Fruit fly (Drosophila melanogaster): ENCODE data around the gene Lk6.
A peak's percentile ranks its signal among the peaks of the same experiment; 100 is the strongest.

The Lk6 gene

dm6 chr3R:11778879-11779278 is 14.6 kb upstream of the Lk6 start (continued):
- TF ChIP-seq H2.0 (GFP tag; IDR thresholded peaks at IDR 0.05) (no peak), Dad (GFP tag; optimal IDR thresholded peaks at IDR 0.05) (no peak), crol (GFP tag; IDR thresholded peaks at IDR 0.05) (no peak), NC2β (GFP tag; optimal IDR thresholded peaks at IDR 0.05) (no peak), CG3281 (GFP tag; optimal IDR thresholded peaks at IDR 0.05) (no peak), grn (GFP tag; optimal IDR thresholded peaks at IDR 0.05) (no peak), otp (GFP tag; IDR thresholded peaks at IDR 0.05) (0 out of 3 replicates have a peak, but pooled peaks have one; percentile 5), ssp (GFP tag; IDR thresholded peaks at IDR 0.05) (no peak), pum (GFP tag; optimal IDR thresholded peaks at IDR 0.05) (no peak), mirr (GFP tag; optimal IDR thresholded peaks at IDR 0.05) (no peak), CG8359 (GFP tag; optimal IDR thresholded peaks at IDR 0.05; ENCODE audit: borderline replicate concordance) (no peak), kni (GFP tag; optimal IDR thresholded peaks at IDR 0.05) (peak; percentile 49), slou (GFP tag; optimal IDR thresholded peaks at IDR 0.05) (no peak), chif (GFP tag; optimal IDR thresholded peaks at IDR 0.05) (no peak), Dip3 (GFP tag; optimal IDR thresholded peaks at IDR 0.05) (no peak), Sry-β (GFP tag; optimal IDR thresholded peaks at IDR 0.05) (no peak), CG17359 (tag; optimal IDR thresholded peaks at IDR 0.05) (no peak), Atf-2 (GFP tag; optimal IDR thresholded peaks at IDR 0.05) (no peak), lbe (GFP tag; optimal IDR thresholded peaks at IDR 0.05) (no peak), CG5245 (GFP tag; optimal IDR thresholded peaks at IDR 0.05) (no peak), ind (GFP tag; optimal IDR thresholded peaks at IDR 0.05) (no peak), E2f2 (GFP tag; IDR thresholded peaks at IDR 0.05) (0 out of 2 replicates have a peak, but pooled peaks have one; percentile 6), CG32772 (GFP tag; IDR thresholded peaks at IDR 0.05) (no peak), BEAF-32 (GFP tag; optimal IDR thresholded peaks at IDR 0.05) (no peak), CG11695 (GFP tag; IDR thresholded peaks at IDR 0.05) (no peak), Neu2 (GFP tag; optimal IDR thresholded peaks at IDR 0.05; ENCODE audit: borderline replicate concordance) (no peak), cg (GFP tag; optimal IDR thresholded peaks at IDR 0.05) (peak; percentile 3), Doc3 (GFP tag; IDR thresholded peaks at IDR 0.05; ENCODE audit: partially characterized antibody) (no peak), CG14667 (GFP tag; IDR thresholded peaks at IDR 0.05) (no peak), CG8089 (GFP tag; optimal IDR thresholded peaks at IDR 0.05) (no peak), Dll (GFP tag; IDR thresholded peaks at IDR 0.05; ENCODE audit: partially characterized antibody) (no peak), unc-4 (GFP tag; IDR thresholded peaks at IDR 0.05; ENCODE audit: partially characterized antibody) (no peak), CG7839 (tag; optimal IDR thresholded peaks at IDR 0.05) (no peak), chm (GFP tag; IDR thresholded peaks at IDR 0.05) (no peak), CG7271 (tag; optimal IDR thresholded peaks at IDR 0.05) (no peak), CG11723 (GFP tag; optimal IDR thresholded peaks at IDR 0.05) (no peak), Bteb2 (GFP tag; optimal IDR thresholded peaks at IDR 0.05) (no peak), Kr (GFP tag; optimal IDR thresholded peaks at IDR 0.05) (no peak), Ravus (GFP tag; IDR thresholded peaks at IDR 0.05) (no peak), ranshi (GFP tag; IDR thresholded peaks at IDR 0.05) (peak; percentile 53), unpg (GFP tag; optimal IDR thresholded peaks at IDR 0.05) (no peak), CG17802 (tag; optimal IDR thresholded peaks at IDR 0.05) (no peak), Taf1 (GFP tag; IDR thresholded peaks at IDR 0.05) (no peak), CG15479 (GFP tag; optimal IDR thresholded peaks at IDR 0.05) (peak; percentile 98), C15 (GFP tag; IDR thresholded peaks at IDR 0.05) (no peak), CG12299 (tag; optimal IDR thresholded peaks at IDR 0.05) (no peak), twi (tag; optimal IDR thresholded peaks at IDR 0.05) (no peak), ci (GFP tag; IDR thresholded peaks at IDR 0.05) (peak; percentile 83), MESR4 (GFP tag; optimal IDR thresholded peaks at IDR 0.05) (no peak), CG6791 (GFP tag; IDR thresholded peaks at IDR 0.05; ENCODE audit: partially characterized antibody) (0 out of 3 replicates have a peak, but pooled peaks have one; percentile 25), HLHmδ (GFP tag; optimal IDR thresholded peaks at IDR 0.05) (peak; percentile 42)
